Worm (Caenorhabditis elegans): ENCODE measurements around the gene Y37E11B.1.

The Y37E11B.1 gene

DNA sequence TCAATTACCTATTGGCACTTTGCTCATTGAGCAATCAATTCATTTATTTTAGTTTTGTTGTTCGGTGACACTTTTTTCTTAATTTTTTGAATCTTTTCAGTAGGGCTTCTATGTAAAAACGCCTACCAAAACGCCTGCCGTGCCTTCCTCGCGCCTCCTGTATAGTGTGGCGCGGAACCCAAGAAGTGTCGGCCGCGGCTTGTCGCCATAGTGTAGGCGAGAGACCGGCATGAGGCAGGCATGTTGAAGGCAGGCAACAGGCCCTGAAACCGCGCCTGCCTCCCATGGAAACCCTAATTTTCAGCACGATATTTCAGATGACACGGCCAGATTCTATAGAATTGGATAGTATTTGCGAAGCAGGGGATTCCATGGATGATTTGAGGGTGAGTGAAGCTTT lies 10.8 kb upstream of the Y37E11B.1 start, which contains the start of gene otpl-1:
otpl-1 (plus strand) TSS at position 372 of the 400 bp plus-strand sequence.
- TF ChIP-seq ceh-22 (tag; optimal IDR thresholded peaks at IDR 0.05) (no peak), pag-3 (tag; optimal IDR thresholded peaks at IDR 0.05; ENCODE audit: borderline replicate concordance) (no peak), sox-2 (GFP tag; IDR thresholded peaks at IDR 0.05) (no peak), ama-1 (optimal IDR thresholded peaks at IDR 0.05) (no peak), ceh-45 (GFP tag; IDR thresholded peaks at IDR 0.05) (no peak), ceh-31 (tag; optimal IDR thresholded peaks at IDR 0.05) (no peak), unc-3 (GFP tag; conservative IDR thresholded peaks at IDR 0.05) (no peak), unc-3 (tag; optimal IDR thresholded peaks at IDR 0.05) (no peak), fkh-6 (tag; optimal IDR thresholded peaks at IDR 0.05) (no peak), dve-1 (tag; optimal IDR thresholded peaks at IDR 0.05) (no peak), ref-2 (tag; optimal IDR thresholded peaks at IDR 0.05) (no peak)

DNA sequence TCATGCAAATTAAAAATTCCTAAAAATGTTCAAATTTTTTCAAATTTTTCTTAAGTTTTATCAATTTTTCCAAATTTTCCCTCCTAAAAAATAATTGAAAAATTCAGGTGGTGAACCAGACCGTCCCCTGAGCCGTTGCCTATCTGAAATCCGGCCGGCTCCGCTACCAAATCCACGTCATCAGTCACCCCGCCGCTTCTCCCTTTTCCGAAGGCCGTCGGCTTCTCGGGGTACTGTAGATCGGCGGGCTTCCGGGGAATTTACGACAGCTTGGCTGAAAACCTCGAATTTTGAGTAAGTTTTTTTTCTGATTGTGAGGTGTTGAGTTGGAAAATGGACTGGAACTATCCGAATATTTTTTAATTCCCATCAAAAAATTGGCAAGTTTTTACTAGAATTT lies 8.8 kb upstream of the Y37E11B.1 start:
- TF ChIP-seq ref-2 (tag; optimal IDR thresholded peaks at IDR 0.05) (no peak), Y22D7AL.16 (tag; optimal IDR thresholded peaks at IDR 0.05) (no peak), hlh-8 (tag; optimal IDR thresholded peaks at IDR 0.05) (no peak), sox-2 (GFP tag; IDR thresholded peaks at IDR 0.05) (no peak), ama-1 (optimal IDR thresholded peaks at IDR 0.05) (no peak), npax-4 (tag; optimal IDR thresholded peaks at IDR 0.05) (no peak), K09A11.1 (tag; optimal IDR thresholded peaks at IDR 0.05; ENCODE audit: insufficient read depth) (no peak), F13H6.1 (tag; optimal IDR thresholded peaks at IDR 0.05) (no peak), unc-3 (GFP tag; conservative IDR thresholded peaks at IDR 0.05) (no peak), unc-3 (tag; optimal IDR thresholded peaks at IDR 0.05) (no peak), ceh-14 (tag; optimal IDR thresholded peaks at IDR 0.05) (no peak), C08G9.2 (tag; optimal IDR thresholded peaks at IDR 0.05) (no peak), elt-4 (tag; optimal IDR thresholded peaks at IDR 0.05) (no peak), ceh-34 (tag; optimal IDR thresholded peaks at IDR 0.05) (no peak), lin-11 (tag; optimal IDR thresholded peaks at IDR 0.05) (no peak), C38D4.7 (GFP tag; optimal IDR thresholded peaks at IDR 0.05) (no peak), K02D7.2 (tag; optimal IDR thresholded peaks at IDR 0.05) (no peak), ceh-30 (tag; optimal IDR thresholded peaks at IDR 0.05) (no peak), rnt-1 (tag; optimal IDR thresholded peaks at IDR 0.05) (no peak), ceh-2 (tag; optimal IDR thresholded peaks at IDR 0.05) (no peak), eyg-1 (tag; optimal IDR thresholded peaks at IDR 0.05) (no peak)

DNA sequence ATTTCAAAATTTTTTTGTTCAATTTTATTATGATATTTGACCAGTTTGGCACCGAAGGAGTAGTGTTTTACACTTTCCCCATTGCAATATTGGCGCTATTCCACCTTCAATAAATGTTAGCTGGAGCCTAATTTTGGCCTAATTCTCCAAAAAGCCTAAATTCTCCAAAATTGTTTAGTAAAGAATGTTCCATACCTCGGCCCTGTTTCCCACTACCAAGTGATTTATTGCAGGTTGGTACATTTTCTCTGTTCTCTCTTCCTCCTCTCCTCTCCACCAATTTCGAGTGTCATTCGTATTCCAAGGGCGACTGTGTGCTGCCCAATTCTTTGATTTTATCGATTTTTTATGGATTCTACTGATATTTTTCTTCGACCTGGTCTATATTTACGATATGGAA lies 1.3 kb upstream of the Y37E11B.1 start, which contains the start of gene Y37E11B.2:
Y37E11B.2 (plus strand) TSS at position 301 of the 400 bp plus-strand sequence.
- TF ChIP-seq sox-2 (GFP tag; IDR thresholded peaks at IDR 0.05) (no peak), ceh-18 (tag; optimal IDR thresholded peaks at IDR 0.05) (no peak), fkh-6 (tag; optimal IDR thresholded peaks at IDR 0.05) (no peak), ceh-34 (tag; optimal IDR thresholded peaks at IDR 0.05) (no peak), lin-11 (tag; optimal IDR thresholded peaks at IDR 0.05) (no peak), sdc-2 (tag; optimal IDR thresholded peaks at IDR 0.05) (no peak), F13H6.1 (tag; optimal IDR thresholded peaks at IDR 0.05) (no peak), gmeb-2 (tag; optimal IDR thresholded peaks at IDR 0.05) (no peak), pha-4 (tag; optimal IDR thresholded peaks at IDR 0.05) (no peak), ztf-16 (tag; optimal IDR thresholded peaks at IDR 0.05) (no peak), pha-2 (tag; optimal IDR thresholded peaks at IDR 0.05) (no peak), npax-4 (tag; optimal IDR thresholded peaks at IDR 0.05) (no peak), fax-1 (tag; optimal IDR thresholded peaks at IDR 0.05) (no peak), dmd-4 (tag; optimal IDR thresholded peaks at IDR 0.05; ENCODE audit: borderline replicate concordance) (no peak), ama-1 (optimal IDR thresholded peaks at IDR 0.05) (no peak), T23F11.4 (GFP tag; optimal IDR thresholded peaks at IDR 0.05) (no peak), nhr-11 (tag; optimal IDR thresholded peaks at IDR 0.05) (no peak), Y22D7AL.16 (tag; optimal IDR thresholded peaks at IDR 0.05) (no peak)

- TF ChIP-seq ceh-48 (tag; optimal IDR thresholded peaks at IDR 0.05) (no peak), elt-2 (tag; optimal IDR thresholded peaks at IDR 0.05) (no peak), pros-1 (tag; optimal IDR thresholded peaks at IDR 0.05) (no peak), ceh-34 (tag; optimal IDR thresholded peaks at IDR 0.05) (no peak), ahr-1 (tag; optimal IDR thresholded peaks at IDR 0.05) (no peak), tbx-2 (tag; optimal IDR thresholded peaks at IDR 0.05) (no peak), ttx-3 (tag; optimal IDR thresholded peaks at IDR 0.05) (no peak), syd-9 (tag; optimal IDR thresholded peaks at IDR 0.05) (no peak), C08G9.2 (tag; optimal IDR thresholded peaks at IDR 0.05) (no peak), ceh-9 (tag; optimal IDR thresholded peaks at IDR 0.05) (no peak)
Measured at ce11 chrIV:3578667-3579066, 754 bp upstream of the Y37E11B.1 start.
